Worm (Caenorhabditis elegans): Measurements from ENCODE around the gene F45D3.3.

The F45D3.3 gene

ce11 chrV:12517148-12517547 lies 33.0 kb downstream of the F45D3.3 start, which contains the start of gene cal-1:
Gene cal-1, minus strand, starts transcription at chrV:12517248.
- TF ChIP-seq aptf-2 (GFP tag; conservative IDR thresholded peaks at IDR 0.05) = no peak
- TF ChIP-seq egl-44 (GFP tag; IDR thresholded peaks at IDR 0.05) = no peak
- TF ChIP-seq ceh-79 (tag; optimal IDR thresholded peaks at IDR 0.05) = no peak
- TF ChIP-seq unc-62 (GFP tag; optimal IDR thresholded peaks at IDR 0.05) = peak; percentile 10
- TF ChIP-seq lag-1 (GFP tag; IDR thresholded peaks at IDR 0.05) = no peak
- TF ChIP-seq F33H1.4 (GFP tag; IDR thresholded peaks at IDR 0.05) = no peak

ce11 chrV:12513900-12514299 lies 36.3 kb downstream of the F45D3.3 start:
- TF ChIP-seq cebp-1 (GFP tag; IDR thresholded peaks at IDR 0.05) = peak; percentile 79
- TF ChIP-seq cebp-1 (tag; optimal IDR thresholded peaks at IDR 0.05) = peak; percentile 93
- no peak for TF ChIP-seq B0261.1 (tag; optimal IDR thresholded peaks at IDR 0.05)
- peak; percentile 35 for TF ChIP-seq nhr-80 (tag; optimal IDR thresholded peaks at IDR 0.05)

- TF ChIP-seq let-607 (tag; optimal IDR thresholded peaks at IDR 0.05) (peak in 1 of 2 experiments; percentile 42), zim-3 (tag; optimal IDR thresholded peaks at IDR 0.05) (no peak), lag-1 (GFP tag; IDR thresholded peaks at IDR 0.05) (no peak), unc-62 (GFP tag; optimal IDR thresholded peaks at IDR 0.05) (peak; percentile 61), dox-1 (GFP tag; IDR thresholded peaks at IDR 0.05) (0 out of 2 replicates have a peak, but pooled peaks have one; percentile 11), aptf-3 (GFP tag; IDR thresholded peaks at IDR 0.05) (no peak), cebp-1 (GFP tag; IDR thresholded peaks at IDR 0.05) (0 out of 2 replicates have a peak, but pooled peaks have one; percentile 17), cebp-1 (tag; optimal IDR thresholded peaks at IDR 0.05) (peak; percentile 38), ztf-6 (GFP tag; IDR thresholded peaks at IDR 0.05) (no peak), lin-26 (GFP tag; IDR thresholded peaks at IDR 0.05) (0 out of 2 replicates have a peak, but pooled peaks have one; percentile 16), nhr-80 (tag; optimal IDR thresholded peaks at IDR 0.05) (peak; percentile 82), egl-44 (GFP tag; IDR thresholded peaks at IDR 0.05) (peak; percentile 47; the same call in 1 of the 2 replicates), nfyb-1 (GFP tag; IDR thresholded peaks at IDR 0.05) (0 out of 2 replicates have a peak, but pooled peaks have one; percentile 29)
Measured at ce11 chrV:12512773-12513172, 37.4 kb downstream of the F45D3.3 start, which contains the start of the genes T28H10.2 and lgmn-1. Gene T28H10.2, minus strand, starts transcription at chrV:12512949. Gene lgmn-1, plus strand, starts transcription at chrV:12513056.

- no peak for TF ChIP-seq attf-5 (GFP tag; optimal IDR thresholded peaks at IDR 0.05)
- no peak for TF ChIP-seq egrh-3 (GFP tag; IDR thresholded peaks at IDR 0.05)
- TF ChIP-seq Y79H2A.3 (GFP tag; conservative IDR thresholded peaks at IDR 0.05) = no peak
- TF ChIP-seq hlh-26 (GFP tag; conservative IDR thresholded peaks at IDR 0.05) = no peak
- no peak for TF ChIP-seq T26A5.8 (tag; optimal IDR thresholded peaks at IDR 0.05)
- no peak for TF ChIP-seq cebp-1 (GFP tag; IDR thresholded peaks at IDR 0.05)
- TF ChIP-seq cebp-1 (tag; optimal IDR thresholded peaks at IDR 0.05) = no peak
- no peak for TF ChIP-seq F57A8.1 (GFP tag; optimal IDR thresholded peaks at IDR 0.05)
- TF ChIP-seq madf-10 (tag; optimal IDR thresholded peaks at IDR 0.05) = no peak
- no peak for TF ChIP-seq lin-40 (tag; optimal IDR thresholded peaks at IDR 0.05)
- no peak for TF ChIP-seq dpff-1 (tag; optimal IDR thresholded peaks at IDR 0.05)
- no peak for TF ChIP-seq nhr-179 (tag; optimal IDR thresholded peaks at IDR 0.05)
- TF ChIP-seq ekl-4 (GFP tag; IDR thresholded peaks at IDR 0.05) = no peak
- TF ChIP-seq snpc-1.1 (tag; optimal IDR thresholded peaks at IDR 0.05; ENCODE audit: insufficient read depth) = no peak
- no peak for TF ChIP-seq unc-130 (GFP tag; optimal IDR thresholded peaks at IDR 0.05)
Measured at ce11 chrV:12511946-12512345, 38.2 kb downstream of the F45D3.3 start.

- TF ChIP-seq ztf-3 (GFP tag; optimal IDR thresholded peaks at IDR 0.05) (peak; percentile 29), fkh-3 (tag; optimal IDR thresholded peaks at IDR 0.05) (peak; percentile 53), ZK185.1 (tag; optimal IDR thresholded peaks at IDR 0.05; ENCODE audit: poor library complexity, severe bottlenecking) (peak; percentile 47), tbx-9 (tag; optimal IDR thresholded peaks at IDR 0.05; ENCODE audit: borderline replicate concordance) (peak; percentile 38), B0035.1 (tag; optimal IDR thresholded peaks at IDR 0.05) (peak; percentile 47), nfya-1 (tag; optimal IDR thresholded peaks at IDR 0.05; ENCODE audit: borderline replicate concordance, insufficient read depth) (peak; percentile 57), athp-1 (tag; optimal IDR thresholded peaks at IDR 0.05) (peak; percentile 60), repo-1 (tag; optimal IDR thresholded peaks at IDR 0.05) (peak; percentile 67), ceh-27 (GFP tag; optimal IDR thresholded peaks at IDR 0.05) (peak; percentile 55), ztf-22 (GFP tag; optimal IDR thresholded peaks at IDR 0.05) (peak; percentile 61), mes-4 (tag; optimal IDR thresholded peaks at IDR 0.05) (peak; percentile 65)
Measured at ce11 chrV:12509922-12510582, 40.1 kb downstream of the F45D3.3 start.

All from whole organism, young adult.